Fruit fly (Drosophila melanogaster): Measurements from ENCODE around the gene CG42661.

DNA sequence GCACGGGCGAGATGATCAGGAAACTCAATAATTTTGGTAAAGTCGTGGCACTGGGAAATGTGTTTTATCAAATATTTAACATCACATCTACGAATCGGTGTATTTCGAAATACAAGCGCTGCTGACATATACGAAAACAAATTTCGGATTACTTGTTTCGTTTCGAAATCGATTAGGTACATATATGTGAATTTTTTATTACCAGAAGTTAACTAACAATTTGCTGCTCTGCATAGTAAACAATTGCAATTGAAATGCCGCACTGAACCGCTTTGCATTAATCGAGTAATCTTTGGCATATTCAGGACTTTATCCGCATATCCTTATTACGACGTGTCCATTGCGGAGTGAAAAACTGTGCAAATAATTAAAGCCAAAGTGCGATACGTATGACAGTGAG is 27.9 kb upstream of the CG42661 start, which contains the start of gene CG14835:
- TF ChIP-seq Dll (optimal IDR thresholded peaks at IDR 0.05) (no peak), psq (optimal IDR thresholded peaks at IDR 0.05) (no peak), usp (GFP tag; optimal IDR thresholded peaks at IDR 0.05) (no peak), CG8478 (optimal IDR thresholded peaks at IDR 0.05) (no peak), pan (optimal IDR thresholded peaks at IDR 0.05) (no peak), EcR (GFP tag; optimal IDR thresholded peaks at IDR 0.05) (no peak)

Measured in whole organism.